Worm (Caenorhabditis elegans) whole organism, mixed stage, embryonic: ENCODE measurements around the gene cdc-48.1.

Experiments used
- blmp-1 ChIP-seq: fragments of 150-350 bp; optimal IDR thresholded peaks from 2 replicates; lab custom pipeline; 2014; ENCODE audit warnings: missing biosample characterization, missing genetic modification characterization
- ces-1 ChIP-seq: fragments of 150-350 bp; optimal IDR thresholded peaks from 2 replicates; lab custom pipeline; 2014; ENCODE audit warnings: missing biosample characterization, missing genetic modification reagents, missing genetic modification characterization
- lin-13 ChIP-seq: fragments of 150-350 bp; optimal IDR thresholded peaks from 2 replicates; lab custom pipeline; 2014; ENCODE audit warnings: missing biosample characterization, missing genetic modification characterization
- mep-1 ChIP-seq: fragments of 150-350 bp; optimal IDR thresholded peaks from 2 replicates; lab custom pipeline; 2017; ENCODE audit warnings: missing biosample characterization, missing genetic modification reagents, missing genetic modification characterization, inconsistent platforms
- snpc-4 ChIP-seq: fragments of 150-350 bp; optimal IDR thresholded peaks from 2 replicates; lab custom pipeline; 2014; ENCODE audit warnings: missing biosample characterization, missing genetic modification characterization
- unc-39 ChIP-seq: fragments of 150-350 bp; optimal IDR thresholded peaks from 2 replicates; lab custom pipeline; 2014; ENCODE audit warnings: missing biosample characterization, missing genetic modification characterization
- unc-62 ChIP-seq: fragments of 150-350 bp; optimal IDR thresholded peaks from 2 replicates; lab custom pipeline; 2014; ENCODE audit warnings: missing biosample characterization, missing genetic modification reagents, missing genetic modification characterization

DNA sequence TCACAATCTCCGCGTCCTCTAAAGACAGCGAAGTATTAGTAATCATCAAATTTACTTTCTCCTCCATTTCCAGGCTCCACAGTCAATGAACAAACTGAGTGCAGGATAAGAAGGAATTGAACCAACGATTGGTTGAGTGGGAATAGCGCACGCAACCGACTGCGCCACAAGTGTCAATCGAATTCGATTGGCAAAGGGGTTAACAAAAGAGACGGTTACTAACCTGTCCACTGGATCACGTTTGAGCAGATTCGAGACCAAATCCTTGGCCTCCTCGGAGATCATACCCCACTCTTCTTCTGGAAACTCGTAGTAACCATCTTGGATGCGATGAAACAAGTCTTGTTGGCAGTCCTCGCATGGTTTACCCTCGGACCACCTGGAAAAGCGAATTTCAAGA, 18.0 kb downstream of the cdc-48.1 start:
- no peak for TF ChIP-seq ces-1 (GFP tag; lab: Kevin White, UChicago)
- TF ChIP-seq unc-62 (GFP tag; lab: Kevin White, UChicago), result no peak
- TF ChIP-seq unc-39 (tag; lab: Kevin White, UChicago), result no peak
- no peak for TF ChIP-seq blmp-1
- TF ChIP-seq lin-13 (tag; lab: Kevin White, UChicago), result no peak
- no peak for TF ChIP-seq mep-1 (tag; lab: Kevin White, UChicago)
- no peak for TF ChIP-seq snpc-4
